Fruit fly (Drosophila melanogaster) Kc167 (cell line): Measurements from ENCODE around the gene sr.

Experiments used
- Myc ChIP-seq: fragments of >200 bp; optimal IDR thresholded peaks from 2 replicates; lab custom pipeline; 2017; ENCODE audit warnings: missing external identifiers
- Sin3A ChIP-seq: fragments of >200 bp; optimal IDR thresholded peaks from 2 replicates; lab custom pipeline; 2018; ENCODE audit warnings: missing external identifiers
- insv ChIP-seq: fragments of >200 bp; optimal IDR thresholded peaks from 3 replicates; lab custom pipeline; 2018; ENCODE audit warnings: missing external identifiers
- ttk ChIP-seq: sonication (Bioruptor generic); optimal IDR thresholded peaks from 2 replicates; lab custom pipeline; 2017; ENCODE audit warnings: missing external identifiers

dm6 chr3R:18130720-18131119 is 40.1 kb downstream of the sr start:
- TF ChIP-seq Myc (lab: Kevin White, UChicago) (no peak), insv (lab: Kevin White, UChicago) (no peak), ttk (lab: Kevin White, UChicago) (no peak), Sin3A (no peak)
